Worm (Caenorhabditis elegans): Measurements from ENCODE around the gene ril-1.

ril-1 gene

DNA sequence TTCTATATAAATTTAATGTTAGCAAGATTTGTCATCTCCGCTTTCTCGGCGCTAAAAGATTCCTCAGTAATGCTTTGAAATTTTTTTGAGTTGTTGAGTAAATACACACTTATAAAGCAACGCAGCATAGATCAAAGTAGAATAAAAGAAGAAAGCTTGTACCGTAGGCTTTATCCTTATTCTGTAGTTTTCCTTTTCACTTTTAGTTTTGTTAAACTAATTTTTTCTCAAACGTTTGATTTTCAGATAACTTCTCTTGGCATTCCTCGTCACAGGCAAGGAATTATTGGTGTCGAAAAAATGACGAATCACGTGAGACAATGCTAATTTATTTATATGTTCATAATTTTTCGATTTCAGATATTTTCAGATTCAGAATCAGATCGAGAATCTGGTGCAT, 38.7 kb upstream of the ril-1 start, which contains the start of gene C53A5.11:
C53A5.11 (plus strand) TSS at position 301 of the 400 bp plus-strand sequence.
- no peak for TF ChIP-seq ztf-6 (GFP tag; IDR thresholded peaks at IDR 0.05)
- no peak for TF ChIP-seq pha-4 (tag; optimal IDR thresholded peaks at IDR 0.05)
- TF ChIP-seq dpff-1 (tag; optimal IDR thresholded peaks at IDR 0.05), result no peak
- no peak for TF ChIP-seq mel-28 (tag; optimal IDR thresholded peaks at IDR 0.05; ENCODE audit: borderline replicate concordance)
- no peak for TF ChIP-seq chd-7 (tag; optimal IDR thresholded peaks at IDR 0.05)
- no peak for TF ChIP-seq lag-1 (GFP tag; IDR thresholded peaks at IDR 0.05)
- no peak for TF ChIP-seq rcor-1 (GFP tag; IDR thresholded peaks at IDR 0.05)
- TF ChIP-seq ztf-22 (GFP tag; optimal IDR thresholded peaks at IDR 0.05), result no peak
- no peak for TF ChIP-seq ZK185.1 (tag; optimal IDR thresholded peaks at IDR 0.05; ENCODE audit: poor library complexity, severe bottlenecking)

DNA sequence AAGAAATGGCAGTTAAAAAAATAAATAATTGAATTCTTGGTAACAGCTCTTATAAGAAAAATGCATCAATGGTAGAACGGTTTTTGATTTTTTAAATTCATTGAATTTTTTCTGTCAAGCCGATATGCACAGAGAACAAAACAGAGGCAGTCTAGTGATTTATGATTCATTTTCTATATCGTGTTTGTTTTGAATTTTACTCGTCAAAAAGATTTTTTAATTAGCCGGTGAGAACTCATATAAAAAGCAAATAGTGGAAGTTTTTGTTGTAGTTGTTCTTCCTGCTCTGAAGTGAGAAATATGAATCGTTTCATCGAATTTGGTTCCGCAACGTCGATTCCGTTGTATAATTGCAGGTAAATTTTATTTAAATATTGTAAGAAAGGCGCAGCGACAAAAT, 35.4 kb upstream of the ril-1 start, which contains the start of gene srt-32:
srt-32 (plus strand) TSS at position 301 of the 400 bp plus-strand sequence.
- TF ChIP-seq xnd-1 (tag; optimal IDR thresholded peaks at IDR 0.05) (no peak), cebp-1 (GFP tag; IDR thresholded peaks at IDR 0.05) (no peak), cebp-1 (tag; optimal IDR thresholded peaks at IDR 0.05) (no peak), nfya-2 (GFP tag; IDR thresholded peaks at IDR 0.05) (no peak), zim-3 (tag; optimal IDR thresholded peaks at IDR 0.05) (no peak), pbrm-1 (GFP tag; IDR thresholded peaks at IDR 0.05) (no peak), mel-28 (tag; optimal IDR thresholded peaks at IDR 0.05; ENCODE audit: borderline replicate concordance) (no peak), B0019.2 (GFP tag; conservative IDR thresholded peaks at IDR 0.05) (no peak), ztf-6 (GFP tag; IDR thresholded peaks at IDR 0.05) (no peak), repo-1 (tag; optimal IDR thresholded peaks at IDR 0.05) (no peak), rec-8 (tag; optimal IDR thresholded peaks at IDR 0.05) (no peak), lin-40 (tag; optimal IDR thresholded peaks at IDR 0.05) (no peak), efl-1 (GFP tag; optimal IDR thresholded peaks at IDR 0.05) (no peak), athp-1 (tag; optimal IDR thresholded peaks at IDR 0.05) (no peak), F57C9.4 (tag; optimal IDR thresholded peaks at IDR 0.05) (no peak), hmg-1.2 (GFP tag; IDR thresholded peaks at IDR 0.05) (no peak), ceh-79 (tag; optimal IDR thresholded peaks at IDR 0.05) (no peak), T26A5.8 (tag; optimal IDR thresholded peaks at IDR 0.05) (no peak), Y56A3A.18 (GFP tag; IDR thresholded peaks at IDR 0.05) (no peak)

DNA sequence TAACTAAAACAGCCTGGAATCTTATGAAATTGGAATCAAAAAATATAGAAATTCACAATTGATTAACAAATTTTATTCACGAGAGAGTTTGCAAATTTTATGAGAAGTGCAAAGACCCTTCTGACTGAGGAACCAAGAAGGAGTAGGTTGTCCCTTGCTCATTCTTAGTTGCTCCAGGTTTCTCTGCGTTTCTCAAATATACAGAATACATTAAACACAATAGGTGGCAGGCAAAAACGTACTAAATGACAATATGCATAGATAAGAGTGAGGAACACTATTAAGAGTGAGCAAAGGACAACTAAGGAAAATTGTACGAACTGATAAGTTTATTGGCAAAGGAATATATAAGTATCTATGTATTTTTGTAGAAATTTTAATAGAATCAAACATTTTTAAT, 34.8 kb upstream of the ril-1 start, which contains the start of gene C53A5.9:
C53A5.9 (minus strand) TSS at position 101 of the 400 bp plus-strand sequence.
- TF ChIP-seq sptf-2 (GFP tag; optimal IDR thresholded peaks at IDR 0.05) (no peak), ztf-6 (GFP tag; IDR thresholded peaks at IDR 0.05) (no peak), unc-130 (GFP tag; optimal IDR thresholded peaks at IDR 0.05) (no peak), snpc-1.1 (tag; optimal IDR thresholded peaks at IDR 0.05; ENCODE audit: insufficient read depth) (no peak), F49E8.2 (tag; optimal IDR thresholded peaks at IDR 0.05; ENCODE audit: insufficient read depth) (no peak), Y53G8AR.9 (GFP tag; conservative IDR thresholded peaks at IDR 0.05) (no peak), F10E7.11 (tag; optimal IDR thresholded peaks at IDR 0.05) (no peak), madf-10 (tag; optimal IDR thresholded peaks at IDR 0.05) (no peak), C06A6.2 (GFP tag; conservative IDR thresholded peaks at IDR 0.05) (no peak), hlh-12 (tag; optimal IDR thresholded peaks at IDR 0.05) (no peak), K11D2.4 (GFP tag; IDR thresholded peaks at IDR 0.05) (no peak), lsl-1 (GFP tag; optimal IDR thresholded peaks at IDR 0.05) (no peak), bed-2 (GFP tag; IDR thresholded peaks at IDR 0.05) (no peak)

Data from whole organism, young adult.